Worm (Caenorhabditis elegans): ENCODE measurements around the gene K06B4.4.

DNA sequence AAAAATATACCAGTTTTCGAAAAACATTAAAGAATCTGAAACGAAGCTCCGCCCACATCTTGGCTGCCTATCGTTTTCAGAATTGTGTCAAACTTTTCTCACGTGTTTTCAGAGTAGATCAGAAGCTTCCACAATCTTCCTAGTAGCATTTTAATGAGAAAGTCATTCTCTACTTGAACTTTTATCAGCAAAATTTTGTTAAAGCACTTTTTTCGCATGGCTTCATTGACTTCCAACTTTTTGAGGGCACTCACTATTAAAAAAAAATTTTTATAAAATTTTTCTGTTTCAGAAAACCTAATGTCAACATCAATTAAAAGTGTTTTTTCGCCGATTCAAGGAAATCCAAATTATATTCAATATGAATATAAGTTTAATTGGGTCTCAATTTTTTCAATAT, 18.8 kb upstream of the K06B4.4 start, which contains the start of gene sru-42:
- TF ChIP-seq fkh-10 (GFP tag; optimal IDR thresholded peaks at IDR 0.05): no peak
- no peak for TF ChIP-seq fos-1 (tag; optimal IDR thresholded peaks at IDR 0.05)
- TF ChIP-seq unc-62 (GFP tag; optimal IDR thresholded peaks at IDR 0.05): no peak
- TF ChIP-seq lin-15B (tag; optimal IDR thresholded peaks at IDR 0.05): no peak
- no peak for TF ChIP-seq elt-2 (tag; optimal IDR thresholded peaks at IDR 0.05)
- no peak for TF ChIP-seq ztf-4 (tag; optimal IDR thresholded peaks at IDR 0.05)
- TF ChIP-seq aly-2 (tag; optimal IDR thresholded peaks at IDR 0.05): no peak
- no peak for TF ChIP-seq ama-1 (optimal IDR thresholded peaks at IDR 0.05)
- no peak for TF ChIP-seq snpc-4 (tag; optimal IDR thresholded peaks at IDR 0.05)
- no peak for TF ChIP-seq ceh-16 (tag; optimal IDR thresholded peaks at IDR 0.05)
- no peak for TF ChIP-seq nhr-237 (tag; optimal IDR thresholded peaks at IDR 0.05)
- TF ChIP-seq nhr-28 (tag; optimal IDR thresholded peaks at IDR 0.05): no peak
- TF ChIP-seq R02D3.7 (tag; optimal IDR thresholded peaks at IDR 0.05): no peak
- TF ChIP-seq nhr-11 (tag; optimal IDR thresholded peaks at IDR 0.05): no peak
